Fruit fly (Drosophila melanogaster) whole organism, wandering third instar larva: ENCODE data around the gene Ac13E.

Experiments used
- CG32264 ChIP-seq: fragments of 200-800 bp; sonication (Bioruptor generic); optimal IDR thresholded peaks from 2 replicates; lab custom pipeline; 2016; ENCODE audit warnings: missing biosample characterization, missing genetic modification characterization
- Dfd ChIP-seq: fragments of >200 bp; optimal IDR thresholded peaks from 2 replicates; lab custom pipeline; 2017; ENCODE audit warnings: missing biosample characterization, missing genetic modification characterization
- Mio ChIP-seq: sonication (Bioruptor generic); optimal IDR thresholded peaks from 2 replicates; lab custom pipeline; 2016; ENCODE audit warnings: missing biosample characterization, missing genetic modification characterization
- Myc ChIP-seq: fragments of >200 bp; optimal IDR thresholded peaks from 2 replicates; lab custom pipeline; 2017
- Rel ChIP-seq, 2 experiments: fragments of 200-800 bp; sonication (Bioruptor generic) in 1 of 2; optimal IDR thresholded peaks; 2 replicates in 1 of 2; 3 replicates in 1 of 2; lab custom pipeline; 2016 to 2019; ENCODE audit warnings: mild to moderate bottlenecking in 2 of 2, missing biosample characterization in 2 of 2, missing genetic modification characterization in 2 of 2, moderate library complexity in 1 of 2

DNA sequence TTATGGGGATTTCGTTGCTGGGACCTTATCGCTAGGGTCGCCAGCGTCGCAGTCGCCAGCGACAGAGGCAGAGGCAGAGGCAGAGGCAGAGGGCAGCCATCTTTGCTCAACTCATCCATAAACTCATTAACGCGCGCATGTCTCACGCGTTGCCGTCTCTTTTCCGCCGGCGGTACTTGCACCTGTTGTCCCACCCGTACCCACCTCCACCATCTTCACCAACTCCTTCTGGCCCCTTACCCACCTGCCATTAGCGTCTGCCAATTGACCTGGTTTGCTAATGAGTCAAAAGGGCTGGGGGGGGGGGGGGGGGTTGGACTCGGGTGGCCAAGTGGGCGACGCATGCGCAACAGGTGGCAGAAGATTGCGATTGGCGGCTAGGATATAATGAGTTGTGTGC is 51.2 kb downstream of the Ac13E start:
- TF ChIP-seq Rel (GFP tag; optimal IDR thresholded peaks at IDR 0.05; lab: Kevin White, UChicago) (no peak), Rel (tag; optimal IDR thresholded peaks at IDR 0.05; lab: Kevin White, UChicago) (peak; percentile 48), Mio (no peak), Myc (no peak), CG32264 (GFP tag; lab: Kevin White, UChicago) (no peak), Dfd (GFP tag; lab: Kevin White, UChicago) (no peak)
